Fruit fly (Drosophila melanogaster) whole organism, embryonic: ENCODE data around the gene CG11550.
A peak's percentile ranks its signal among the peaks of the same experiment; 100 is the strongest.

ENCODE experiments used
- Atf3 ChIP-seq: fragments of 200-800 bp; sonication (Bioruptor generic); optimal IDR thresholded peaks from 3 replicates; lab custom pipeline; 2016; ENCODE audit warnings: missing biosample characterization, missing genetic modification characterization
- Awh ChIP-seq: fragments of 200-800 bp; sonication (Bioruptor generic); IDR thresholded peaks from 2 replicates; pipeline ENCODE4, ENCODE4 v1.3.6; 2022; ENCODE audit warnings: missing biosample characterization, missing genetic modification characterization
- CG11504 ChIP-seq: fragments of 200-800 bp; sonication (Bioruptor generic); optimal IDR thresholded peaks from 3 replicates; lab custom pipeline; 2019; ENCODE audit warnings: missing biosample characterization, mild to moderate bottlenecking, missing genetic modification characterization, moderate library complexity
- CG11560 ChIP-seq: fragments of 200-800 bp; sonication (Bioruptor generic); IDR thresholded peaks from 3 replicates; pipeline ENCODE4 v1.3.6; 2022; ENCODE audit warnings: missing biosample characterization, missing genetic modification characterization
- CG12391 ChIP-seq: fragments of 200-800 bp; sonication (Bioruptor generic); optimal IDR thresholded peaks from 3 replicates; lab custom pipeline; 2018; ENCODE audit warnings: missing biosample characterization, mild to moderate bottlenecking, missing genetic modification characterization, moderate library complexity
- CG14667 ChIP-seq: fragments of 200-800 bp; sonication (Bioruptor generic); IDR thresholded peaks from 2 replicates; pipeline ENCODE4 v1.3.6; 2022; ENCODE audit warnings: missing biosample characterization, missing genetic modification characterization
- CG15514 ChIP-seq: fragments of 200-800 bp; sonication (Bioruptor generic); optimal IDR thresholded peaks from 3 replicates; lab custom pipeline; 2017; ENCODE audit warnings: missing biosample characterization, missing genetic modification characterization, mild to moderate bottlenecking, moderate library complexity, missing genetic modification reagents
- CG1603 ChIP-seq: fragments of 200-800 bp; sonication (Bioruptor generic); optimal IDR thresholded peaks from 2 replicates; lab custom pipeline; 2019; ENCODE audit warnings: missing biosample characterization, mild to moderate bottlenecking, missing genetic modification characterization, moderate library complexity
- CG16815 ChIP-seq: fragments of 200-800 bp; sonication (Bioruptor generic); optimal IDR thresholded peaks from 3 replicates; lab custom pipeline; 2017; ENCODE audit warnings: missing biosample characterization, mild to moderate bottlenecking, missing genetic modification characterization
- CG18262 ChIP-seq: fragments of 200-800 bp; optimal IDR thresholded peaks from 3 replicates; lab custom pipeline; 2019; ENCODE audit warnings: missing biosample characterization, mild to moderate bottlenecking, missing genetic modification characterization, moderate library complexity
- CG18619 ChIP-seq: fragments of 200-800 bp; sonication (Bioruptor generic); optimal IDR thresholded peaks from 3 replicates; lab custom pipeline; 2017; ENCODE audit warnings: missing biosample characterization, mild to moderate bottlenecking, missing genetic modification characterization
- CG2116 ChIP-seq: fragments of 200-800 bp; sonication (Bioruptor generic); optimal IDR thresholded peaks from 3 replicates; lab custom pipeline; 2018; ENCODE audit warnings: missing biosample characterization, mild to moderate bottlenecking, missing genetic modification characterization
- CG2202 ChIP-seq: fragments of 200-800 bp; sonication (Bioruptor generic); optimal IDR thresholded peaks from 2 replicates; lab custom pipeline; 2018; ENCODE audit warnings: missing biosample characterization, mild to moderate bottlenecking, missing genetic modification characterization
- CG32767 ChIP-seq: fragments of 200-800 bp; sonication (Bioruptor generic); IDR thresholded peaks from 2 replicates; pipeline ENCODE4 v1.3.6; 2022; ENCODE audit warnings: missing biosample characterization, missing genetic modification characterization
- CG3281 ChIP-seq: fragments of 200-800 bp; sonication (Bioruptor generic); optimal IDR thresholded peaks from 3 replicates; lab custom pipeline; 2017; ENCODE audit warnings: missing biosample characterization, mild to moderate bottlenecking, missing genetic modification characterization
- CG4707 ChIP-seq: fragments of 200-800 bp; sonication (Bioruptor generic); optimal IDR thresholded peaks from 2 replicates; lab custom pipeline; 2018; ENCODE audit warnings: missing biosample characterization, mild to moderate bottlenecking, missing genetic modification characterization, moderate library complexity
- CG6254 ChIP-seq: fragments of 200-800 bp; sonication (Bioruptor generic); optimal IDR thresholded peaks from 3 replicates; lab custom pipeline; 2017; ENCODE audit warnings: mild to moderate bottlenecking, missing biosample characterization, missing genetic modification reagents, missing genetic modification characterization
- CG6272 ChIP-seq: fragments of 200-800 bp; sonication (Bioruptor generic); IDR thresholded peaks from 2 replicates; pipeline ENCODE4 v1.3.6; 2022; ENCODE audit warnings: missing biosample characterization, missing genetic modification characterization
- CG8388 ChIP-seq: fragments of 200-800 bp; sonication (Bioruptor generic); optimal IDR thresholded peaks from 2 replicates; lab custom pipeline; 2019; ENCODE audit warnings: missing biosample characterization, mild to moderate bottlenecking, missing genetic modification characterization, moderate library complexity
- CG9609 ChIP-seq: fragments of 200-800 bp; sonication (Bioruptor generic); optimal IDR thresholded peaks from 3 replicates; lab custom pipeline; 2016; ENCODE audit warnings: missing biosample characterization, missing genetic modification characterization
- CG9932 ChIP-seq: fragments of 200-800 bp; sonication (Bioruptor generic); IDR thresholded peaks from 2 replicates; pipeline ENCODE4 v1.3.6; 2022; ENCODE audit warnings: missing biosample characterization, missing genetic modification characterization
- CTCF ChIP-seq: fragments of 200-800 bp; sonication (Bioruptor generic); optimal IDR thresholded peaks from 2 replicates; lab custom pipeline; 2017; ENCODE audit warnings: missing biosample characterization, mild to moderate bottlenecking, missing genetic modification characterization, moderate library complexity
- Dp ChIP-seq: fragments of 200-800 bp; sonication (Bioruptor generic); optimal IDR thresholded peaks from 2 replicates; lab custom pipeline; 2018; ENCODE audit warnings: missing biosample characterization, mild to moderate bottlenecking, missing genetic modification characterization, moderate library complexity
- Dref ChIP-seq: fragments of 200-800 bp; sonication (Bioruptor generic); IDR thresholded peaks from 2 replicates; pipeline ENCODE4 v1.3.6; 2022; ENCODE audit warnings: missing biosample characterization, missing genetic modification characterization
- Eip74EF ChIP-seq, 2 experiments: fragments of 200-800 bp in 1 of 2; fragments of >200 bp in 1 of 2; sonication (Bioruptor generic) in 1 of 2; optimal IDR thresholded peaks; 2 replicates each; lab custom pipeline; 2017 to 2019; ENCODE audit warnings: missing biosample characterization in 2 of 2, missing genetic modification characterization in 2 of 2, mild to moderate bottlenecking in 1 of 2, moderate library complexity in 1 of 2
- Ets97D ChIP-seq: fragments of 200-800 bp; sonication (Bioruptor generic); optimal IDR thresholded peaks from 3 replicates; lab custom pipeline; 2016; ENCODE audit warnings: missing biosample characterization, missing genetic modification characterization
- Hsf ChIP-seq: fragments of 200-800 bp; sonication (Bioruptor generic); optimal IDR thresholded peaks from 3 replicates; lab custom pipeline; 2016; ENCODE audit warnings: missing biosample characterization, missing genetic modification characterization
- Med ChIP-seq: fragments of 200-800 bp; sonication (Bioruptor generic); peaks from one replicate; lab custom pipeline; 2016; ENCODE audit warnings: missing biosample characterization, missing genetic modification characterization, mild to moderate bottlenecking, inconsistent platforms, moderate library complexity
- Nf-YA ChIP-seq: fragments of 200-800 bp; sonication (Bioruptor generic); IDR thresholded peaks from 2 replicates; pipeline ENCODE4 v1.3.6; 2022; ENCODE audit warnings: missing biosample characterization, missing genetic modification characterization
- Pdp1 ChIP-seq, 2 experiments: fragments of 200-800 bp; sonication (Bioruptor generic); optimal IDR thresholded peaks; 3 replicates each; lab custom pipeline; 2016; ENCODE audit warnings: missing biosample characterization in 2 of 2, missing genetic modification characterization in 2 of 2, mild to moderate bottlenecking in 1 of 2, moderate library complexity in 1 of 2
- Ravus ChIP-seq: fragments of 200-800 bp; sonication (Bioruptor generic); IDR thresholded peaks from 2 replicates; pipeline ENCODE4 v1.3.6; 2022; ENCODE audit warnings: missing biosample characterization, missing genetic modification characterization
- Rfx ChIP-seq: fragments of 200-800 bp; sonication (Bioruptor generic); IDR thresholded peaks from 2 replicates; pipeline ENCODE4 v1.3.6; 2022; ENCODE audit warnings: missing biosample characterization, missing genetic modification characterization
- Sox100B ChIP-seq: fragments of 200-800 bp; sonication (Bioruptor generic); optimal IDR thresholded peaks from 3 replicates; lab custom pipeline; 2018; ENCODE audit warnings: missing biosample characterization, mild to moderate bottlenecking, missing genetic modification characterization
- Spps ChIP-seq: fragments of 200-800 bp; sonication (Bioruptor generic); optimal IDR thresholded peaks from 2 replicates; lab custom pipeline; 2018; ENCODE audit warnings: missing biosample characterization, mild to moderate bottlenecking, missing genetic modification characterization
- Ssrp ChIP-seq: fragments of 200-800 bp; sonication (Bioruptor generic); optimal IDR thresholded peaks from 2 replicates; lab custom pipeline; 2018; ENCODE audit warnings: missing biosample characterization, mild to moderate bottlenecking, missing genetic modification characterization, moderate library complexity
- TFAM ChIP-seq: fragments of 200-800 bp; sonication (Bioruptor generic); optimal IDR thresholded peaks from 2 replicates; lab custom pipeline; 2017; ENCODE audit warnings: missing biosample characterization, missing genetic modification characterization, inconsistent platforms
- aop ChIP-seq: fragments of 200-800 bp; sonication (Bioruptor generic); IDR thresholded peaks from 2 replicates; pipeline ENCODE4 v1.3.6; 2022; ENCODE audit warnings: missing biosample characterization, missing genetic modification characterization
- ara ChIP-seq: fragments of 200-800 bp; sonication (Bioruptor generic); IDR thresholded peaks from 2 replicates; pipeline ENCODE4 v1.3.6; 2022; ENCODE audit warnings: missing biosample characterization, missing genetic modification characterization
- ase ChIP-seq: fragments of 200-800 bp; sonication (Bioruptor generic); IDR thresholded peaks from 3 replicates; pipeline ENCODE4 v1.3.6; 2022; ENCODE audit warnings: missing biosample characterization, missing genetic modification characterization
- br ChIP-seq: fragments of >200 bp; optimal IDR thresholded peaks from 2 replicates; lab custom pipeline; 2017
- chinmo ChIP-seq: fragments of 200-800 bp; sonication (Bioruptor generic); IDR thresholded peaks from 4 replicates; pipeline ENCODE4 v1.3.6; 2022; ENCODE audit warnings: missing biosample characterization, missing genetic modification characterization; ENCODE audit not compliant: partially characterized antibody
- danr ChIP-seq: fragments of 200-800 bp; sonication (Bioruptor generic); IDR thresholded peaks from 2 replicates; pipeline ENCODE4 v1.3.6; 2022; ENCODE audit warnings: missing biosample characterization, missing genetic modification characterization
- ham ChIP-seq: fragments of 200-800 bp; sonication (Bioruptor generic); IDR thresholded peaks from 2 replicates; pipeline ENCODE4 v1.3.6; 2022; ENCODE audit warnings: missing biosample characterization, missing genetic modification characterization
- insv ChIP-seq, 2 experiments: fragments of 200-800 bp; sonication (Bioruptor generic); optimal IDR thresholded peaks; 3 replicates each; lab custom pipeline; 2016 to 2018; ENCODE audit warnings: missing biosample characterization in 2 of 2, missing genetic modification characterization in 2 of 2
- klu ChIP-seq: fragments of 200-800 bp; sonication (Bioruptor generic); IDR thresholded peaks from 2 replicates; pipeline ENCODE4 v1.3.6; 2022; ENCODE audit warnings: missing biosample characterization, missing genetic modification characterization
- maf-S ChIP-seq: fragments of 200-800 bp; sonication (Bioruptor generic); optimal IDR thresholded peaks from 2 replicates; lab custom pipeline; 2016; ENCODE audit warnings: missing biosample characterization, missing genetic modification characterization
- mam ChIP-seq: fragments of 200-800 bp; sonication (Bioruptor generic); optimal IDR thresholded peaks from 3 replicates; lab custom pipeline; 2016; ENCODE audit warnings: missing biosample characterization, missing genetic modification characterization
- onecut ChIP-seq: fragments of 200-800 bp; sonication (Bioruptor generic); IDR thresholded peaks from 2 replicates; pipeline ENCODE4 v1.3.6; 2022; ENCODE audit warnings: missing biosample characterization, missing genetic modification characterization
- pnt ChIP-seq: fragments of 200-800 bp; sonication (Bioruptor generic); optimal IDR thresholded peaks from 3 replicates; lab custom pipeline; 2016; ENCODE audit warnings: missing biosample characterization, missing genetic modification characterization
- row ChIP-seq: fragments of 200-800 bp; sonication (Bioruptor generic); IDR thresholded peaks from 3 replicates; pipeline ENCODE4 v1.3.6; 2022; ENCODE audit warnings: missing biosample characterization, missing genetic modification characterization
- sens ChIP-seq: fragments of 200-800 bp; sonication (Bioruptor generic); peaks from one replicate; lab custom pipeline; 2016; ENCODE audit warnings: missing biosample characterization, missing genetic modification characterization
- slbo ChIP-seq: fragments of 200-800 bp; sonication (Bioruptor generic); IDR thresholded peaks from 2 replicates; pipeline ENCODE4 v1.3.6; 2022; ENCODE audit warnings: missing biosample characterization, missing genetic modification characterization
- wdn ChIP-seq: fragments of 200-800 bp; sonication (Bioruptor generic); IDR thresholded peaks from 2 replicates; pipeline ENCODE4 v1.3.6; 2022; ENCODE audit warnings: missing biosample characterization, missing genetic modification characterization

The CG11550 gene

DNA sequence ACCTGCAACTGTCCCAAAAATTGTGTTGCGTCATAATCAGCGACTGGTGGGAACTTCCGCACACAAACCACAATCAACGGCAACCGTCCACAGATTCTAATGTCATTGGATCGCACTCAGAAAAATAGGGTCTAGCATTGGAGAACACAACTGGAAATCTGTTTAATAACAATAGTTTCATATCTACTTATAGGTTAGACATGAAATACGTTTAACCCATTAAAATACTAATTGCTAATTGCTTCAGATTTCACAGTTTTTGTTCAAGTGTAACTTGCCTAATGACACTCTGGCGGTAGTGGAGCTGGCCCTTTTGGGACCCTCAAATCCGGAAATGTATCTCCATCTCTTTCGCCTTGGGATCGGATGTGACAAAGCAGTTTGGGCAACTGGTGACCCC lies 17.0 kb upstream of the CG11550 start:
- TF ChIP-seq wdn (GFP tag; lab: Robert Waterston, UW), result no peak
- no peak for TF ChIP-seq CG11504 (tag; lab: Kevin White, UChicago)
- TF ChIP-seq Med (GFP tag; lab: Kevin White, UChicago), result peak; percentile 20
- TF ChIP-seq slbo (GFP tag; lab: Robert Waterston, UW), result no peak
- no peak for TF ChIP-seq pnt
- no peak for TF ChIP-seq chinmo (GFP tag; lab: Robert Waterston, UW)
- peak; percentile 93 for TF ChIP-seq sens (GFP tag; lab: Kevin White, UChicago)
- TF ChIP-seq Ravus (GFP tag; lab: Robert Waterston, UW), result no peak
- TF ChIP-seq Dref (GFP tag; lab: Robert Waterston, UW), result no peak
- TF ChIP-seq insv (GFP tag; optimal IDR thresholded peaks at IDR 0.05; lab: Kevin White, UChicago), result no peak
- TF ChIP-seq CTCF (GFP tag; lab: Kevin White, UChicago), result no peak
- no peak for TF ChIP-seq onecut (GFP tag; lab: Robert Waterston, UW)
- TF ChIP-seq CG15514 (GFP tag; lab: Kevin White, UChicago), result no peak
- no peak for TF ChIP-seq Dp (GFP tag; lab: Kevin White, UChicago)
- peak; percentile 50; the same call in 2 of the 3 replicates for TF ChIP-seq row (GFP tag; lab: Robert Waterston, UW)
- no peak for TF ChIP-seq CG11560 (tag; lab: Robert Waterston, UW)
- peak; percentile 12 for TF ChIP-seq Atf3
- TF ChIP-seq Awh (GFP tag; lab: Robert Waterston, UW), result no peak
- TF ChIP-seq CG6272 (GFP tag; lab: Robert Waterston, UW), result no peak
- TF ChIP-seq CG2116 (GFP tag; lab: Kevin White, UChicago), result no peak
- TF ChIP-seq Spps (tag; lab: Kevin White, UChicago), result no peak
- no peak for TF ChIP-seq CG3281 (GFP tag; lab: Kevin White, UChicago)
- no peak for TF ChIP-seq Eip74EF (GFP tag; optimal IDR thresholded peaks at IDR 0.05; lab: Kevin White, UChicago)
- TF ChIP-seq ase (GFP tag; lab: Robert Waterston, UW), result no peak
- no peak for TF ChIP-seq CG32767 (GFP tag; lab: Robert Waterston, UW)
- peak; percentile 31 for TF ChIP-seq CG16815 (GFP tag; lab: Kevin White, UChicago)
- peak; percentile 15 for TF ChIP-seq CG2202
- TF ChIP-seq CG9609 (GFP tag; lab: Kevin White, UChicago), result no peak
- no peak for TF ChIP-seq CG4707 (GFP tag; lab: Kevin White, UChicago)
- TF ChIP-seq Ssrp (tag; lab: Kevin White, UChicago), result peak; percentile 7
- TF ChIP-seq klu (GFP tag; lab: Robert Waterston, UW), result no peak
- TF ChIP-seq Sox100B (GFP tag; lab: Kevin White, UChicago), result no peak
- TF ChIP-seq danr, result no peak
- TF ChIP-seq CG18619 (GFP tag; lab: Kevin White, UChicago), result no peak
- peak; percentile 4 to 57 for TF ChIP-seq Pdp1 (GFP tag; optimal IDR thresholded peaks at IDR 0.05; lab: Kevin White, UChicago)
- no peak for TF ChIP-seq maf-S
- peak; percentile 24 for TF ChIP-seq CG8388 (GFP tag; lab: Kevin White, UChicago)
- no peak for TF ChIP-seq CG14667 (GFP tag; lab: Robert Waterston, UW)
- TF ChIP-seq mam (GFP tag; lab: Kevin White, UChicago), result no peak
- no peak for TF ChIP-seq Nf-YA
- no peak for TF ChIP-seq Ets97D (GFP tag; lab: Kevin White, UChicago)
- TF ChIP-seq CG1603 (tag; lab: Kevin White, UChicago), result peak; percentile 69
- TF ChIP-seq CG6254 (GFP tag; lab: Kevin White, UChicago), result peak; percentile 6
- TF ChIP-seq Hsf (GFP tag; lab: Kevin White, UChicago), result peak; percentile 17
- peak; percentile 42 for TF ChIP-seq CG12391 (tag; lab: Kevin White, UChicago)
- TF ChIP-seq ara (GFP tag; lab: Robert Waterston, UW), result 0 out of 2 replicates have a peak, but pooled peaks have one; percentile 41
- TF ChIP-seq TFAM, result no peak
- no peak for TF ChIP-seq Rfx (GFP tag; lab: Robert Waterston, UW)
- no peak for TF ChIP-seq CG9932 (GFP tag; lab: Robert Waterston, UW)
- TF ChIP-seq br (lab: Kevin White, UChicago), result no peak
- no peak for TF ChIP-seq aop
- TF ChIP-seq CG18262 (tag; lab: Kevin White, UChicago), result peak; percentile 29
- TF ChIP-seq ham (GFP tag; lab: Robert Waterston, UW), result no peak
